Fruit fly (Drosophila melanogaster) whole organism, adult: ENCODE results near the gene CG2652.

ENCODE experiments used
- CG11617 ChIP-seq: fragments of 200-800 bp; sonication (Bioruptor generic); optimal IDR thresholded peaks from 2 replicates; lab custom pipeline; 2017; ENCODE audit warnings: mild to moderate bottlenecking, missing biosample characterization, missing genetic modification reagents, missing genetic modification characterization
- bab1 ChIP-seq: fragments of 200-800 bp; sonication (Bioruptor generic); optimal IDR thresholded peaks from 3 replicates; lab custom pipeline; 2019; ENCODE audit warnings: missing biosample characterization, mild to moderate bottlenecking, missing genetic modification characterization, moderate library complexity
- cic ChIP-seq: fragments of 200-800 bp; sonication (Bioruptor generic); optimal IDR thresholded peaks from 2 replicates; lab custom pipeline; 2017; ENCODE audit warnings: missing biosample characterization, mild to moderate bottlenecking, missing genetic modification characterization, moderate library complexity
- cnc ChIP-seq, 2 experiments: fragments of >200 bp; optimal IDR thresholded peaks; 2 replicates each; lab custom pipeline; 2017
- kay ChIP-seq: fragments of 200-800 bp; sonication (Bioruptor generic); peaks from one replicate; lab custom pipeline; 2016; ENCODE audit warnings: missing biosample characterization, missing genetic modification characterization, borderline replicate concordance

DNA sequence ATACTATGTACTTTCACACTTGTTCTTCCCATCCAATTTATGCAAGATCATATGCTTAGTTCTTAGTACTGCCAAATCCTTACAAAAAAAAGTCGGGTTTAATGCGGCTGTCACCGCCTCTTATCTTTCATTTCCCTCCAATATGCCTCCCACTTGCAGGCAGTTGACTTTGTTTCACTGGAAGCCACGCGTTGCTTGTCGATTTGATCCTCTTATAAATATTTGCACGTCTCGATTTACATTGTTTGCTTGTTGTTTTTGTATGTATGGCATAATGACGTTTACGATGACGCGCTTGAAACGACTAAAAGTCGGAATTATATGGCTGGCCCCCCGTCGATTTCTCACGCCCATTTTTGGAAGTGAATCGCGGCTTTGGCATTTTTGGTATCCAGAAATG is 33.8 kb downstream of the CG2652 start:
- peak; percentile 74 for TF ChIP-seq kay (GFP tag; lab: Kevin White, UChicago)
- TF ChIP-seq cic (GFP tag; lab: Kevin White, UChicago), result no peak
- TF ChIP-seq bab1 (GFP tag; lab: Kevin White, UChicago), result no peak
- TF ChIP-seq CG11617 (GFP tag; lab: Kevin White, UChicago), result no peak
- TF ChIP-seq cnc (optimal IDR thresholded peaks at IDR 0.05; lab: Kevin White, UChicago), result no peak
